Worm (Caenorhabditis elegans): ENCODE measurements around the gene F07A11.5.

F07A11.5 gene

ce11 chrII:11577861-11578260 lies 34.2 kb upstream of the F07A11.5 start (continued):
- TF ChIP-seq Y95B8A.8 (GFP tag; IDR thresholded peaks at IDR 0.05) (peak; percentile 89; the same call in 1 of the 2 replicates), tlf-1 (GFP tag; optimal IDR thresholded peaks at IDR 0.05) (peak; percentile 71), T07F8.4 (tag; optimal IDR thresholded peaks at IDR 0.05) (no peak), efl-1 (GFP tag; optimal IDR thresholded peaks at IDR 0.05) (peak; percentile 97), chd-7 (tag; optimal IDR thresholded peaks at IDR 0.05) (no peak)

ce11 chrII:11578327-11578726 lies 33.8 kb upstream of the F07A11.5 start, which contains the start of gene smc-6:
TSS of gene smc-6 (plus strand) at chrII:11578716.
- TF ChIP-seq atf-7 (tag; optimal IDR thresholded peaks at IDR 0.05) = no peak
- TF ChIP-seq egrh-3 (GFP tag; IDR thresholded peaks at IDR 0.05) = no peak
- TF ChIP-seq attf-5 (GFP tag; optimal IDR thresholded peaks at IDR 0.05) = peak; percentile 77
- no peak for TF ChIP-seq dox-1 (GFP tag; IDR thresholded peaks at IDR 0.05)
- no peak for TF ChIP-seq let-607 (tag; optimal IDR thresholded peaks at IDR 0.05)
- TF ChIP-seq nhr-80 (tag; optimal IDR thresholded peaks at IDR 0.05) = peak; percentile 28
- no peak for TF ChIP-seq T26A5.8 (tag; optimal IDR thresholded peaks at IDR 0.05)
- peak; percentile 96 for TF ChIP-seq cebp-1 (GFP tag; IDR thresholded peaks at IDR 0.05)
- peak; percentile 99 for TF ChIP-seq cebp-1 (tag; optimal IDR thresholded peaks at IDR 0.05)

- TF ChIP-seq madf-6 (GFP tag; IDR thresholded peaks at IDR 0.05) (peak; percentile 40; the same call in 1 of the 2 replicates), ekl-4 (GFP tag; IDR thresholded peaks at IDR 0.05) (peak; percentile 49; the same call in 1 of the 2 replicates), sdz-38 (tag; optimal IDR thresholded peaks at IDR 0.05) (no peak), F10E7.11 (tag; optimal IDR thresholded peaks at IDR 0.05) (no peak), tlf-1 (GFP tag; optimal IDR thresholded peaks at IDR 0.05) (no peak), ztf-25 (GFP tag; IDR thresholded peaks at IDR 0.05) (no peak), ztf-28 (GFP tag; IDR thresholded peaks at IDR 0.05) (no peak), egl-44 (GFP tag; IDR thresholded peaks at IDR 0.05) (no peak), F55B11.4 (tag; optimal IDR thresholded peaks at IDR 0.05; ENCODE audit: borderline replicate concordance, insufficient read depth) (no peak), snpc-1.3 (tag; optimal IDR thresholded peaks at IDR 0.05; ENCODE audit: insufficient read depth) (peak; percentile 4), hsf-1 (GFP tag; IDR thresholded peaks at IDR 0.05) (0 out of 2 replicates have a peak, but pooled peaks have one; percentile 42), madf-3 (GFP tag; IDR thresholded peaks at IDR 0.05) (0 out of 2 replicates have a peak, but pooled peaks have one; percentile 56), hrde-1 (tag; optimal IDR thresholded peaks at IDR 0.05; ENCODE audit: borderline replicate concordance) (peak; percentile 64), B0336.3 (GFP tag; IDR thresholded peaks at IDR 0.05) (peak; percentile 47; the same call in 1 of the 2 replicates), F33H1.4 (GFP tag; IDR thresholded peaks at IDR 0.05) (no peak), F52B5.7 (tag; optimal IDR thresholded peaks at IDR 0.05) (peak; percentile 9), him-1 (tag; optimal IDR thresholded peaks at IDR 0.05) (no peak), F57C9.4 (tag; optimal IDR thresholded peaks at IDR 0.05) (no peak), xnd-1 (tag; optimal IDR thresholded peaks at IDR 0.05) (peak; percentile 7), attf-6 (GFP tag; IDR thresholded peaks at IDR 0.05) (no peak), C17E4.6 (GFP tag; IDR thresholded peaks at IDR 0.05) (0 out of 2 replicates have a peak, but pooled peaks have one; percentile 31), B0261.1 (tag; optimal IDR thresholded peaks at IDR 0.05) (no peak)
Measured at ce11 chrII:11582698-11583097, 29.4 kb upstream of the F07A11.5 start, which contains the start of gene ints-7. TSS of gene ints-7 (plus strand) at chrII:11582849.

- TF ChIP-seq T26A5.8 (tag; optimal IDR thresholded peaks at IDR 0.05) (no peak), madf-3 (GFP tag; IDR thresholded peaks at IDR 0.05) (0 out of 2 replicates have a peak, but pooled peaks have one; percentile 34)
Measured at ce11 chrII:11588304-11588703, 23.8 kb upstream of the F07A11.5 start.

All from whole organism, young adult.